Worm (Caenorhabditis elegans) whole organism, late embryonic: Measurements from ENCODE around the gene ccf-1.

Experiments
- C08G9.2 ChIP-seq: sonication (generic microtip); optimal IDR thresholded peaks from 2 replicates; lab custom pipeline; 2016; ENCODE audit warnings: mild to moderate bottlenecking, missing genetic modification characterization, moderate library complexity, missing compliant biosample characterization
- C38D4.7 ChIP-seq: fragments of 200-800 bp; sonication (Bioruptor generic); optimal IDR thresholded peaks from 2 replicates; lab custom pipeline; 2018; ENCODE audit warnings: mild to moderate bottlenecking, missing genetic modification characterization, moderate library complexity, missing compliant biosample characterization
- K02D7.2 ChIP-seq: sonication (generic microtip); optimal IDR thresholded peaks from 2 replicates; lab custom pipeline; 2017; ENCODE audit warnings: mild to moderate bottlenecking, missing genetic modification characterization, missing compliant biosample characterization
- T23F11.4 ChIP-seq: fragments of 200-800 bp; sonication (Bioruptor generic); optimal IDR thresholded peaks from 2 replicates; lab custom pipeline; 2018; ENCODE audit warnings: mild to moderate bottlenecking, missing genetic modification characterization, missing compliant biosample characterization
- Y22D7AL.16 ChIP-seq: sonication (generic microtip); optimal IDR thresholded peaks from 2 replicates; lab custom pipeline; 2016; ENCODE audit warnings: missing genetic modification characterization, missing compliant biosample characterization
- ahr-1 ChIP-seq: sonication (generic microtip); optimal IDR thresholded peaks from 2 replicates; lab custom pipeline; 2016; ENCODE audit warnings: missing genetic modification characterization, missing compliant biosample characterization
- ama-1 ChIP-seq: fragments of 150-350 bp; optimal IDR thresholded peaks from 2 replicates; lab custom pipeline; 2014
- ceh-14 ChIP-seq: sonication (generic microtip); optimal IDR thresholded peaks from 2 replicates; lab custom pipeline; 2016; ENCODE audit warnings: missing genotype, missing genetic modification characterization, missing compliant biosample characterization
- ceh-18 ChIP-seq: sonication (generic microtip); optimal IDR thresholded peaks from 2 replicates; lab custom pipeline; 2016; ENCODE audit warnings: missing genetic modification characterization, missing compliant biosample characterization
- ceh-2 ChIP-seq: sonication (generic microtip); optimal IDR thresholded peaks from 2 replicates; lab custom pipeline; 2016; ENCODE audit warnings: missing genotype, missing genetic modification characterization, missing compliant biosample characterization
- ceh-22 ChIP-seq: sonication (generic microtip); optimal IDR thresholded peaks from 2 replicates; lab custom pipeline; 2017; ENCODE audit warnings: missing biosample characterization, missing genetic modification characterization
- ceh-24 ChIP-seq: sonication (generic microtip); optimal IDR thresholded peaks from 2 replicates; lab custom pipeline; 2016; ENCODE audit warnings: mild to moderate bottlenecking, missing genetic modification characterization, missing compliant biosample characterization
- ceh-30 ChIP-seq: fragments of 150-350 bp; optimal IDR thresholded peaks from 2 replicates; lab custom pipeline; 2014; ENCODE audit warnings: missing biosample characterization, missing genetic modification characterization
- ceh-31 ChIP-seq: sonication (generic microtip); optimal IDR thresholded peaks from 2 replicates; lab custom pipeline; 2016; ENCODE audit warnings: missing genetic modification characterization, missing compliant biosample characterization
- ceh-34 ChIP-seq: sonication (generic microtip); optimal IDR thresholded peaks from 2 replicates; lab custom pipeline; 2016; ENCODE audit warnings: mild to moderate bottlenecking, missing genetic modification characterization, missing compliant biosample characterization
- ceh-45 ChIP-seq: fragments of 200-800 bp; sonication (Bioruptor generic); IDR thresholded peaks from 2 replicates; pipeline ENCODE4 v1.3.6; 2022; ENCODE audit warnings: missing genetic modification reagents, missing genetic modification characterization, missing compliant biosample characterization
- dve-1 ChIP-seq: sonication (generic microtip); optimal IDR thresholded peaks from 2 replicates; lab custom pipeline; 2017; ENCODE audit warnings: antibody characterized with exemption, mild to moderate bottlenecking, missing genetic modification characterization, missing compliant biosample characterization
- ets-4 ChIP-seq: sonication (generic microtip); optimal IDR thresholded peaks from 2 replicates; lab custom pipeline; 2016; ENCODE audit warnings: missing genetic modification characterization, missing compliant biosample characterization
- eyg-1 ChIP-seq: sonication (generic microtip); optimal IDR thresholded peaks from 2 replicates; lab custom pipeline; 2016; ENCODE audit warnings: missing genotype, missing genetic modification characterization, missing compliant biosample characterization
- fax-1 ChIP-seq: sonication (generic microtip); optimal IDR thresholded peaks from 2 replicates; lab custom pipeline; 2016; ENCODE audit warnings: missing genotype, missing genetic modification characterization, missing compliant biosample characterization
- fkh-10 ChIP-seq: fragments of 150-350 bp; optimal IDR thresholded peaks from 2 replicates; lab custom pipeline; 2014; ENCODE audit warnings: missing biosample characterization, missing genetic modification reagents, missing genetic modification characterization
- gmeb-2 ChIP-seq: sonication (generic microtip); optimal IDR thresholded peaks from 2 replicates; lab custom pipeline; 2016; ENCODE audit warnings: missing genetic modification characterization, inconsistent platforms, missing compliant biosample characterization
- hlh-15 ChIP-seq: sonication (generic microtip); optimal IDR thresholded peaks from 2 replicates; lab custom pipeline; 2016; ENCODE audit warnings: missing genetic modification characterization, missing compliant biosample characterization
- hlh-6 ChIP-seq: sonication (generic microtip); optimal IDR thresholded peaks from 2 replicates; lab custom pipeline; 2016; ENCODE audit warnings: missing genotype, missing genetic modification characterization, missing compliant biosample characterization
- hlh-8 ChIP-seq: sonication (generic microtip); optimal IDR thresholded peaks from 2 replicates; lab custom pipeline; 2016; ENCODE audit warnings: missing genotype, missing genetic modification characterization, missing compliant biosample characterization
- lim-6 ChIP-seq: sonication (generic microtip); optimal IDR thresholded peaks from 2 replicates; lab custom pipeline; 2016; ENCODE audit warnings: missing genetic modification characterization, missing compliant biosample characterization
- madf-2 ChIP-seq: sonication (generic microtip); optimal IDR thresholded peaks from 2 replicates; lab custom pipeline; 2017; ENCODE audit warnings: missing genetic modification characterization, missing compliant biosample characterization
- mec-3 ChIP-seq: sonication (generic microtip); optimal IDR thresholded peaks from 2 replicates; lab custom pipeline; 2016; ENCODE audit warnings: borderline replicate concordance, missing genetic modification characterization, missing compliant biosample characterization
- nfya-1 ChIP-seq: sonication (generic microtip); optimal IDR thresholded peaks from 2 replicates; lab custom pipeline; 2017; ENCODE audit warnings: missing genetic modification characterization, mild to moderate bottlenecking, missing compliant biosample characterization, antibody characterized with exemption, moderate library complexity
- odd-2 ChIP-seq: sonication (generic microtip); optimal IDR thresholded peaks from 2 replicates; lab custom pipeline; 2017; ENCODE audit warnings: antibody characterized with exemption, mild to moderate bottlenecking, missing genetic modification characterization, missing compliant biosample characterization
- pag-3 ChIP-seq: sonication (generic microtip); optimal IDR thresholded peaks from 2 replicates; lab custom pipeline; 2016; ENCODE audit warnings: missing compliant biosample characterization, missing genetic modification characterization, borderline replicate concordance
- pax-1 ChIP-seq: fragments of 150-350 bp; optimal IDR thresholded peaks from 2 replicates; lab custom pipeline; 2014; ENCODE audit warnings: missing biosample characterization, missing genetic modification characterization
- pros-1 ChIP-seq: fragments of 150-350 bp; optimal IDR thresholded peaks from 2 replicates; lab custom pipeline; 2014; ENCODE audit warnings: missing biosample characterization, missing genetic modification reagents, missing genetic modification characterization
- rnt-1 ChIP-seq: sonication (generic microtip); optimal IDR thresholded peaks from 2 replicates; lab custom pipeline; 2016; ENCODE audit warnings: missing genetic modification characterization, missing compliant biosample characterization
- sdc-2 ChIP-seq: sonication (generic microtip); optimal IDR thresholded peaks from 2 replicates; lab custom pipeline; 2016; ENCODE audit warnings: missing genotype, missing genetic modification characterization, missing compliant biosample characterization
- sox-2 ChIP-seq: fragments of 200-800 bp; sonication (Bioruptor generic); IDR thresholded peaks from 2 replicates; pipeline ENCODE4 v1.3.6; 2022; ENCODE audit warnings: missing genetic modification reagents, missing genetic modification characterization, missing compliant biosample characterization
- sox-4 ChIP-seq: sonication (generic microtip); optimal IDR thresholded peaks from 2 replicates; lab custom pipeline; 2017; ENCODE audit warnings: mild to moderate bottlenecking, missing genetic modification characterization, inconsistent platforms, missing compliant biosample characterization
- syd-9 ChIP-seq: sonication (generic microtip); optimal IDR thresholded peaks from 2 replicates; lab custom pipeline; 2016; ENCODE audit warnings: mild to moderate bottlenecking, missing genetic modification characterization, moderate library complexity, missing compliant biosample characterization
- tbx-7 ChIP-seq: sonication (generic microtip); optimal IDR thresholded peaks from 2 replicates; lab custom pipeline; 2016; ENCODE audit warnings: missing genotype, missing genetic modification characterization, missing compliant biosample characterization
- ttx-3 ChIP-seq: sonication (generic microtip); optimal IDR thresholded peaks from 2 replicates; lab custom pipeline; 2016; ENCODE audit warnings: missing genetic modification reagents, missing genetic modification characterization, missing compliant biosample characterization
- unc-42 ChIP-seq: sonication (generic microtip); optimal IDR thresholded peaks from 2 replicates; lab custom pipeline; 2016; ENCODE audit warnings: missing genotype, missing genetic modification characterization, missing compliant biosample characterization

ccf-1 gene

DNA sequence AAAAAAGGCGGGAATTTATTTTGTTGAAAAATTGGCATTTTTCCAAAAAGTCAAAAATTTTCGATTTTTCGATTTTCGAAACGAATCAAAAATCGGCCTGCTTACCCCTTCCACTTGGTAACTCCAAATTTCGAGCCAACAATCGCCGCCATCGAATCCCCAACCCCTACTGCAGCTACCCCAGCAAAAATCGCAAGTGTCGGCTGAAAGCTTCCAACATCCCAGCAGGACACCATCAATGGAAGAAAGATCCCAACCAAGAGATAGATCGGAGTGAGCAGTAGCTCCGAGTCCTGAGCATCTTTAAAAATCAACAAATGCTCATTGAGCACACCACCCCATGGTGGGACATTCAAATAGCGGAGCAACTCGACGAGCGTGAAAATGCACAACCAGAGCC lies 10.9 kb upstream of the ccf-1 start:
- TF ChIP-seq ets-4 (tag; lab: Kevin White, UChicago) (no peak), Y22D7AL.16 (tag; lab: Kevin White, UChicago) (no peak), gmeb-2 (tag; lab: Kevin White, UChicago) (no peak), sox-4 (tag; lab: Kevin White, UChicago) (no peak), ceh-45 (GFP tag; lab: Robert Waterston, UW) (no peak), C38D4.7 (GFP tag; lab: Kevin White, UChicago) (no peak), ceh-14 (tag; lab: Kevin White, UChicago) (no peak), madf-2 (tag; lab: Kevin White, UChicago) (no peak), T23F11.4 (no peak), odd-2 (tag; lab: Kevin White, UChicago) (no peak), nfya-1 (no peak)

DNA sequence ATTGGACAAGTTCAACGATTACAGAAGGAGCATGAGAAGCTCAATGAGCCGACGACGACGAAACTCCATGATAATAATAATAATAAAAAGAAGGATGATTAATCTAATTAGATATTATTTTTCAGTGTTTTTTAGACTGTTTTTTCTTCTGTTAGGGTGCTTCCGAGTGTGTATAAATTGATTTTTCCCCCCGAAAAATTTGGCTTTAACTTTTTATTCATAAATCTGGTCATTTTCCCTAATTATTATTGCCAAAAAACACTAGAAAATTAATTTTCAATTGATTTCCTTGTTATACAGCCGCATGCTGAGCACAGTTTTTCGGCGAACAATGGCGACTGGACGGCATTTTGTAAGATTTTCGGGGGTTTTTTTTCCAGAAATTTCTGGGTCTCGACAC lies 3.5 kb upstream of the ccf-1 start, which contains the start of gene nft-1:
Gene nft-1, plus strand, starts transcription at position 301 of the 400 bp plus-strand sequence.
- TF ChIP-seq rnt-1 (tag; lab: Kevin White, UChicago): no peak
- no peak for TF ChIP-seq ceh-45 (GFP tag; lab: Robert Waterston, UW)
- TF ChIP-seq hlh-15 (tag; lab: Kevin White, UChicago): no peak
- TF ChIP-seq mec-3 (tag; lab: Kevin White, UChicago): no peak
- no peak for TF ChIP-seq syd-9
- no peak for TF ChIP-seq hlh-8 (tag; lab: Kevin White, UChicago)
- TF ChIP-seq fax-1 (tag; lab: Kevin White, UChicago): no peak
- TF ChIP-seq ceh-30 (tag; lab: Kevin White, UChicago): no peak
- no peak for TF ChIP-seq hlh-6 (tag; lab: Kevin White, UChicago)
- no peak for TF ChIP-seq C08G9.2
- TF ChIP-seq pros-1 (tag; lab: Kevin White, UChicago): no peak
- TF ChIP-seq ceh-18 (tag; lab: Kevin White, UChicago): no peak
- TF ChIP-seq C38D4.7 (GFP tag; lab: Kevin White, UChicago): no peak
- TF ChIP-seq ceh-24: no peak
- TF ChIP-seq pax-1 (tag; lab: Kevin White, UChicago): no peak
- no peak for TF ChIP-seq ceh-22
- TF ChIP-seq lim-6 (tag; lab: Kevin White, UChicago): no peak
- no peak for TF ChIP-seq gmeb-2 (tag; lab: Kevin White, UChicago)

DNA sequence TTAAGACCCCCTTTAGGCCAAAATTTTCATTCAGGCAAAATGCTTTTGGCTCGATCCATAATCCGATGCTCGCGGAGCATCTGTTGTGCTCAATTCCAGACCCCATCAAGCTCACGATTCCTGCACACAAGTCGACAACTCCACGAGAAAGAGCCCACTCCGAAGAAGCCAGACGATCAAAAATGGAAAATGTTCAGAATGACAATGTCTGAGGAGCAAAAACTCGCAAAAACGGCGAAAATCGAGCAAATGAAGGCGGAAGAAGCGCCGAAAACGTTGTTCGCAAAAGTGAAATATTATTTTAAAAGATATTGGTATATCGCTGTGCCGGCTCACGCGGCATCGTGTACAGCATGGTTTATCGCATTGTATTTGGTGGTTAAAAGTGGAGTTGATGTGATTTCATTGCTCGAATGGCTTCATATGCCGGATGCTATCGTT lies 1.6 kb upstream of the ccf-1 start, which contains the start of gene Y56A3A.22:
Gene Y56A3A.22, plus strand, starts transcription at position 35 of the 441 bp plus-strand sequence.
- no peak for TF ChIP-seq rnt-1 (tag; lab: Kevin White, UChicago)
- no peak for TF ChIP-seq eyg-1 (tag; lab: Kevin White, UChicago)
- no peak for TF ChIP-seq tbx-7 (tag; lab: Kevin White, UChicago)
- TF ChIP-seq ama-1 (lab: Kevin White, UChicago): peak; percentile 72
- TF ChIP-seq sdc-2 (tag; lab: Kevin White, UChicago): no peak
- no peak for TF ChIP-seq gmeb-2 (tag; lab: Kevin White, UChicago)

DNA sequence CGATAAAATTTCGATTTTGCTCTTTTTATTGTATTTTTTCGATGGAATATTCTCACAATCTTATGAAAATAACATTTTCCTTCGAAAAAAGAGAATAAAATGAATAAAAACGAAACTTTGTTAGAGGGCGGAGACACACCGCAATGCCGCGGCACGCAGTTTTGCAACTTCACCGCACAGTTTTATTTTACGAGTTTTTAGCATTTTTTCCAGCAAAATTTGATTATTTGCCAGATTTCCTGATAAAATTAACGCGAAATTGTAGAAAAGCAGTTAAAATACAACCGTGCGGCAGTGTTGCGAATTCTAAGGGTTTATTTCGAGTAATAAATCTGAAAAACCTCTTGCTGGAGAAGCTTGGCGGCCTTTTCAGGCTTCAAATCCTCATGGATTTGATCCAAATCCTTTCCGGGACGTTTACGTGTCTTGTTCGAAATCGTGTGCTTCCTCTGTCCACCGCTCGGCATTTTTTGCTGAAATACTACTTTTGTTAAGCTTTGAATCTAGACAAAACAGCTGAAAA lies 1.7 kb downstream of the ccf-1 start, which contains the start of gene znf-593:
Gene znf-593, minus strand, starts transcription at position 473 of the 523 bp plus-strand sequence.
- TF ChIP-seq K02D7.2 (tag; lab: Kevin White, UChicago) (peak; percentile 28), odd-2 (tag; lab: Kevin White, UChicago) (no peak)

DNA sequence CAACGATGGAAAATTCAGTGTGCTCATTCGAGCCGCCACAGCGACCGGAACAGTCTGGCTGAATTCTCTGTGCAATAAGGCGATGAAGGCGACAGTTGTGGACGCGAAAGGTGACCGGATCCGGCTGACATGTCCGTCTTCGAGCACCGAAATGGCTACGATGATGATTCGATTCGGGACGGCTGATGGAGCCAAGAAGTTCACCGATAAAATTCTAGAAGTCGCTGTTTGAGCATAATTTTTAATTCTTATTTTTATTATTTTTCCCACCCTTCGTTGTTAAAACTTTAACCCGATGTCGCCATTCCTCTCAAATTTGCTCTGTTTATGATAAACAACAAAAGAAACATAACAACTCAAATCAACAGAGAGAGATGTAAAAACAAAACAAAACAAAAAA lies 2.5 kb downstream of the ccf-1 start:
- no peak for TF ChIP-seq ceh-2 (tag; lab: Kevin White, UChicago)
- no peak for TF ChIP-seq sox-2
- TF ChIP-seq fkh-10 (GFP tag; lab: Kevin White, UChicago): no peak
- TF ChIP-seq unc-42 (tag; lab: Kevin White, UChicago): no peak
- no peak for TF ChIP-seq odd-2 (tag; lab: Kevin White, UChicago)
- no peak for TF ChIP-seq ttx-3 (tag; lab: Kevin White, UChicago)
- no peak for TF ChIP-seq ceh-31 (tag; lab: Kevin White, UChicago)
- TF ChIP-seq ceh-22: no peak
- TF ChIP-seq ahr-1 (tag; lab: Kevin White, UChicago): no peak
- TF ChIP-seq ama-1 (lab: Kevin White, UChicago): no peak
- no peak for TF ChIP-seq Y22D7AL.16 (tag; lab: Kevin White, UChicago)
- no peak for TF ChIP-seq ceh-34 (tag; lab: Kevin White, UChicago)
- no peak for TF ChIP-seq dve-1
- no peak for TF ChIP-seq ceh-24
- no peak for TF ChIP-seq pag-3 (tag; lab: Kevin White, UChicago)
